Fruit fly (Drosophila melanogaster) whole organism, embryonic: ENCODE results near the gene vers.

ENCODE experiments used
- Antp ChIP-seq: fragments of 200-800 bp; sonication (Bioruptor generic); optimal IDR thresholded peaks from 3 replicates; lab custom pipeline; 2016; ENCODE audit warnings: missing biosample characterization, missing genetic modification characterization
- Atf6 ChIP-seq: fragments of 200-800 bp; sonication (Bioruptor generic); IDR thresholded peaks from 2 replicates; pipeline ENCODE4 v1.3.6; 2022; ENCODE audit warnings: missing biosample characterization, missing genetic modification characterization
- B-H2 ChIP-seq: fragments of 200-800 bp; sonication (Bioruptor generic); optimal IDR thresholded peaks from 2 replicates; lab custom pipeline; 2018; ENCODE audit warnings: missing biosample characterization, mild to moderate bottlenecking, missing genetic modification characterization
- CG11085 ChIP-seq: fragments of 200-800 bp; sonication (Bioruptor generic); IDR thresholded peaks from 2 replicates; pipeline ENCODE4 v1.3.6; 2022; ENCODE audit warnings: missing biosample characterization, missing genetic modification characterization
- CG12071 ChIP-seq: fragments of 200-800 bp; sonication (Bioruptor generic); optimal IDR thresholded peaks from 3 replicates; lab custom pipeline; 2018; ENCODE audit warnings: missing biosample characterization, mild to moderate bottlenecking, missing genetic modification characterization
- CG12299 ChIP-seq: fragments of 200-800 bp; sonication (Bioruptor generic); optimal IDR thresholded peaks from 2 replicates; lab custom pipeline; 2018; ENCODE audit warnings: missing biosample characterization, mild to moderate bottlenecking, missing genetic modification characterization
- CG13424 ChIP-seq: fragments of 200-800 bp; sonication (Bioruptor generic); optimal IDR thresholded peaks from 2 replicates; lab custom pipeline; 2019; ENCODE audit warnings: missing biosample characterization, mild to moderate bottlenecking, missing genetic modification characterization, moderate library complexity
- CG17361 ChIP-seq: fragments of 200-800 bp; sonication (Bioruptor generic); IDR thresholded peaks from 3 replicates; pipeline ENCODE4 v1.3.6; 2022; ENCODE audit warnings: missing biosample characterization, missing genetic modification characterization
- CG2875 ChIP-seq: fragments of 200-800 bp; sonication (Bioruptor generic); optimal IDR thresholded peaks from 2 replicates; lab custom pipeline; 2017; ENCODE audit warnings: missing biosample characterization, mild to moderate bottlenecking, missing genetic modification characterization, missing genetic modification reagents
- CG2889 ChIP-seq: fragments of 200-800 bp; sonication (Bioruptor generic); IDR thresholded peaks from 3 replicates; pipeline ENCODE4 v1.3.6; 2022; ENCODE audit warnings: missing biosample characterization, missing genetic modification characterization
- CG30403 ChIP-seq: fragments of 200-800 bp; sonication (Bioruptor generic); optimal IDR thresholded peaks from 3 replicates; lab custom pipeline; 2016; ENCODE audit warnings: missing biosample characterization, missing genetic modification characterization
- CG30431 ChIP-seq: fragments of 200-800 bp; sonication (Bioruptor generic); optimal IDR thresholded peaks from 2 replicates; lab custom pipeline; 2017; ENCODE audit warnings: missing biosample characterization, missing genetic modification characterization
- CG33557 ChIP-seq: fragments of 200-800 bp; sonication (Bioruptor generic); optimal IDR thresholded peaks from 2 replicates; lab custom pipeline; 2019; ENCODE audit warnings: missing biosample characterization, mild to moderate bottlenecking, missing genetic modification characterization, moderate library complexity
- CG3407 ChIP-seq: fragments of 200-800 bp; sonication (Bioruptor generic); optimal IDR thresholded peaks from 2 replicates; lab custom pipeline; 2018; ENCODE audit warnings: missing biosample characterization, mild to moderate bottlenecking, missing genetic modification characterization
- CG6683 ChIP-seq: fragments of 200-800 bp; sonication (Bioruptor generic); optimal IDR thresholded peaks from 2 replicates; lab custom pipeline; 2017; ENCODE audit warnings: missing biosample characterization, mild to moderate bottlenecking, missing genetic modification characterization, missing genetic modification reagents
- CG7556 ChIP-seq: fragments of 200-800 bp; sonication (Bioruptor generic); optimal IDR thresholded peaks from 2 replicates; lab custom pipeline; 2017; ENCODE audit warnings: missing biosample characterization, mild to moderate bottlenecking, missing genetic modification characterization
- CG8765 ChIP-seq: fragments of 200-800 bp; sonication (Bioruptor generic); IDR thresholded peaks from 2 replicates; pipeline ENCODE4 v1.3.6; 2022; ENCODE audit warnings: missing biosample characterization, missing genetic modification characterization
- CG9932 ChIP-seq: fragments of 200-800 bp; sonication (Bioruptor generic); IDR thresholded peaks from 2 replicates; pipeline ENCODE4 v1.3.6; 2022; ENCODE audit warnings: missing biosample characterization, missing genetic modification characterization
- E2f2 ChIP-seq: fragments of 200-800 bp; sonication (Bioruptor generic); IDR thresholded peaks from 2 replicates; pipeline ENCODE4 v1.3.6; 2022; ENCODE audit warnings: missing biosample characterization, missing genetic modification characterization
- GATAe ChIP-seq: fragments of 200-800 bp; sonication (Bioruptor generic); conservative IDR thresholded peaks from 2 replicates; pipeline ENCODE4 v1.3.6; 2022; ENCODE audit warnings: missing biosample characterization, missing genetic modification characterization
- Gsc ChIP-seq: fragments of 200-800 bp; sonication (Bioruptor generic); IDR thresholded peaks from 2 replicates; pipeline ENCODE4 v1.3.6; 2022; ENCODE audit warnings: missing biosample characterization, missing genetic modification characterization
- H2.0 ChIP-seq: fragments of 200-800 bp; sonication (Bioruptor generic); IDR thresholded peaks from 2 replicates; pipeline ENCODE4 v1.3.6; 2022; ENCODE audit warnings: missing biosample characterization, missing genetic modification characterization
- HHEX ChIP-seq: fragments of 200-800 bp; sonication (Bioruptor generic); optimal IDR thresholded peaks from 3 replicates; lab custom pipeline; 2017; ENCODE audit warnings: missing biosample characterization, mild to moderate bottlenecking, missing genetic modification characterization, missing genetic modification reagents
- Hand ChIP-seq: fragments of 200-800 bp; sonication (Bioruptor generic); optimal IDR thresholded peaks from 2 replicates; lab custom pipeline; 2017; ENCODE audit warnings: mild to moderate bottlenecking, missing biosample characterization, missing genetic modification reagents, missing genetic modification characterization
- HmgZ ChIP-seq: fragments of 200-800 bp; sonication (Bioruptor generic); optimal IDR thresholded peaks from 2 replicates; lab custom pipeline; 2018; ENCODE audit warnings: missing biosample characterization, mild to moderate bottlenecking, missing genetic modification characterization
- Hr78 ChIP-seq, 2 experiments: fragments of 200-800 bp in 1 of 2; fragments of >200 bp in 1 of 2; sonication (Bioruptor generic) in 1 of 2; optimal IDR thresholded peaks; 2 replicates each; lab custom pipeline; 2017 to 2019; ENCODE audit warnings: missing biosample characterization in 2 of 2, missing genetic modification characterization in 2 of 2, mild to moderate bottlenecking in 1 of 2, moderate library complexity in 1 of 2
- NC2α ChIP-seq: fragments of 200-800 bp; sonication (Bioruptor generic); optimal IDR thresholded peaks from 2 replicates; lab custom pipeline; 2016; ENCODE audit warnings: missing biosample characterization, missing genetic modification characterization
- Nf-YA ChIP-seq: fragments of 200-800 bp; sonication (Bioruptor generic); IDR thresholded peaks from 2 replicates; pipeline ENCODE4 v1.3.6; 2022; ENCODE audit warnings: missing biosample characterization, missing genetic modification characterization
- Nf-YB ChIP-seq: fragments of 200-800 bp; sonication (Bioruptor generic); optimal IDR thresholded peaks from 3 replicates; lab custom pipeline; 2019; ENCODE audit warnings: missing biosample characterization, mild to moderate bottlenecking, missing genetic modification characterization, moderate library complexity
- Sin3A ChIP-seq: fragments of >200 bp; optimal IDR thresholded peaks from 2 replicates; lab custom pipeline; 2018
- Sox102F ChIP-seq: fragments of 200-800 bp; sonication (Bioruptor generic); optimal IDR thresholded peaks from 2 replicates; lab custom pipeline; 2018; ENCODE audit warnings: missing biosample characterization, mild to moderate bottlenecking, missing genetic modification characterization, moderate library complexity
- bowl ChIP-seq: fragments of 200-800 bp; sonication (Bioruptor generic); IDR thresholded peaks from 2 replicates; pipeline ENCODE4 v1.3.6; 2022; ENCODE audit warnings: missing biosample characterization, missing genetic modification characterization
- br ChIP-seq: fragments of >200 bp; optimal IDR thresholded peaks from 2 replicates; lab custom pipeline; 2017
- btn ChIP-seq: fragments of 200-800 bp; sonication (Bioruptor generic); optimal IDR thresholded peaks from 2 replicates; lab custom pipeline; 2016; ENCODE audit warnings: missing biosample characterization, missing genetic modification characterization
- caup ChIP-seq: fragments of 200-800 bp; sonication (Bioruptor generic); optimal IDR thresholded peaks from 3 replicates; lab custom pipeline; 2017; ENCODE audit warnings: missing biosample characterization, mild to moderate bottlenecking, missing genetic modification characterization, moderate library complexity; ENCODE audit not compliant: severe bottlenecking
- crp ChIP-seq, 2 experiments: fragments of 200-800 bp; sonication (Bioruptor generic); optimal IDR thresholded peaks; 2 replicates in 1 of 2; 3 replicates in 1 of 2; lab custom pipeline; 2017; ENCODE audit warnings: missing biosample characterization in 2 of 2, missing genetic modification characterization in 2 of 2, mild to moderate bottlenecking in 1 of 2, moderate library complexity in 1 of 2
- ems ChIP-seq: fragments of 200-800 bp; sonication (Bioruptor generic); optimal IDR thresholded peaks from 3 replicates; lab custom pipeline; 2016; ENCODE audit warnings: missing biosample characterization, missing genetic modification characterization
- nerfin-2 ChIP-seq: fragments of 200-800 bp; sonication (Bioruptor generic); IDR thresholded peaks from 2 replicates; pipeline ENCODE4 v1.3.6; 2022; ENCODE audit warnings: missing biosample characterization, missing genetic modification characterization; ENCODE audit not compliant: partially characterized antibody
- nmo ChIP-seq: fragments of 200-800 bp; sonication (Bioruptor generic); optimal IDR thresholded peaks from 2 replicates; lab custom pipeline; 2018; ENCODE audit warnings: missing biosample characterization, mild to moderate bottlenecking, missing genetic modification characterization, moderate library complexity
- oc ChIP-seq: fragments of 200-800 bp; sonication (Bioruptor generic); optimal IDR thresholded peaks from 2 replicates; lab custom pipeline; 2018; ENCODE audit warnings: missing biosample characterization, mild to moderate bottlenecking, missing genetic modification characterization, moderate library complexity
- pb ChIP-seq: fragments of 200-800 bp; sonication (Bioruptor generic); optimal IDR thresholded peaks from 3 replicates; lab custom pipeline; 2016; ENCODE audit warnings: missing biosample characterization, missing genetic modification characterization
- peb ChIP-seq: fragments of 200-800 bp; sonication (Bioruptor generic); IDR thresholded peaks from 2 replicates; pipeline ENCODE4 v1.3.6; 2022; ENCODE audit warnings: missing biosample characterization, missing genetic modification characterization
- pfk ChIP-seq: fragments of 200-800 bp; sonication (Bioruptor generic); optimal IDR thresholded peaks from 2 replicates; lab custom pipeline; 2018; ENCODE audit warnings: missing biosample characterization, mild to moderate bottlenecking, missing genetic modification characterization, moderate library complexity
- pita ChIP-seq: fragments of 200-800 bp; sonication (Bioruptor generic); optimal IDR thresholded peaks from 2 replicates; lab custom pipeline; 2017; ENCODE audit warnings: missing biosample characterization, mild to moderate bottlenecking, missing genetic modification characterization
- ro ChIP-seq: fragments of 200-800 bp; sonication (Bioruptor generic); IDR thresholded peaks from 2 replicates; pipeline ENCODE4 v1.3.6; 2022; ENCODE audit warnings: missing biosample characterization, missing genetic modification characterization
- sens ChIP-seq: fragments of 200-800 bp; sonication (Bioruptor generic); peaks from one replicate; lab custom pipeline; 2016; ENCODE audit warnings: missing biosample characterization, missing genetic modification characterization
- sim ChIP-seq: fragments of 200-800 bp; sonication (Bioruptor generic); IDR thresholded peaks from 2 replicates; pipeline ENCODE4 v1.3.6; 2022; ENCODE audit warnings: missing biosample characterization, missing genetic modification characterization
- tio ChIP-seq: fragments of 200-800 bp; sonication (Bioruptor generic); optimal IDR thresholded peaks from 2 replicates; lab custom pipeline; 2017; ENCODE audit warnings: missing biosample characterization, missing genetic modification characterization, inconsistent platforms
- twi ChIP-seq: fragments of 200-800 bp; optimal IDR thresholded peaks from 2 replicates; lab custom pipeline; 2019; ENCODE audit warnings: missing biosample characterization, mild to moderate bottlenecking, missing genetic modification characterization, moderate library complexity
- unpg ChIP-seq: fragments of 200-800 bp; sonication (Bioruptor generic); optimal IDR thresholded peaks from 3 replicates; lab custom pipeline; 2018; ENCODE audit warnings: missing biosample characterization, mild to moderate bottlenecking, missing genetic modification characterization, moderate library complexity
- zf30C ChIP-seq: fragments of 200-800 bp; sonication (Bioruptor generic); optimal IDR thresholded peaks from 3 replicates; lab custom pipeline; 2018; ENCODE audit warnings: missing biosample characterization, mild to moderate bottlenecking, missing genetic modification characterization

vers gene

dm6 chr3L:12131918-12132317 is 16.0 kb downstream of the vers start, which contains the start of gene DEF8 (continued):
- TF ChIP-seq CG17361 (GFP tag; lab: Robert Waterston, UW) (peak; percentile 96), CG6683 (GFP tag; lab: Kevin White, UChicago) (peak; percentile 71), CG7556 (GFP tag; lab: Kevin White, UChicago) (peak; percentile 80), btn (GFP tag; lab: Kevin White, UChicago) (no peak), sens (peak; percentile 85), E2f2 (GFP tag; lab: Robert Waterston, UW) (peak; percentile 71), nmo (peak; percentile 92), Antp (GFP tag; lab: Kevin White, UChicago) (peak; percentile 52), CG30403 (GFP tag; lab: Kevin White, UChicago) (peak; percentile 77), br (no peak), pb (GFP tag; lab: Kevin White, UChicago) (no peak), CG2875 (GFP tag; lab: Kevin White, UChicago) (peak; percentile 56), bowl (GFP tag; lab: Robert Waterston, UW) (peak; percentile 59; the same call in 1 of the 2 replicates), CG13424 (tag; lab: Kevin White, UChicago) (peak; percentile 87), Gsc (GFP tag; lab: Robert Waterston, UW) (no peak), CG8765 (GFP tag; lab: Robert Waterston, UW) (peak; percentile 26; the same call in 1 of the 2 replicates), CG12299 (tag; lab: Kevin White, UChicago) (peak; percentile 78), CG11085 (GFP tag; lab: Robert Waterston, UW) (peak; percentile 67), pita (no peak), crp (GFP tag; optimal IDR thresholded peaks at IDR 0.05; lab: Kevin White, UChicago) (peak in 1 of 2 experiments; percentile 40), Hand (GFP tag; lab: Kevin White, UChicago) (peak; percentile 55), CG30431 (GFP tag; lab: Kevin White, UChicago) (peak; percentile 51), ems (GFP tag; lab: Kevin White, UChicago) (no peak), Nf-YB (GFP tag; lab: Kevin White, UChicago) (peak; percentile 74), oc (tag; lab: Kevin White, UChicago) (peak; percentile 91), H2.0 (GFP tag; lab: Robert Waterston, UW) (peak; percentile 86), pfk (GFP tag; lab: Kevin White, UChicago) (no peak), peb (peak; percentile 41; the same call in 1 of the 2 replicates), CG12071 (GFP tag; lab: Kevin White, UChicago) (no peak), unpg (GFP tag; lab: Kevin White, UChicago) (peak; percentile 88), Hr78 (GFP tag; optimal IDR thresholded peaks at IDR 0.05; lab: Kevin White, UChicago) (no peak), CG2889 (peak; percentile 68; the same call in 1 of the 3 replicates), HmgZ (peak; percentile 81), CG3407 (peak; percentile 38), B-H2 (no peak), CG33557 (GFP tag; lab: Kevin White, UChicago) (peak; percentile 78), zf30C (GFP tag; lab: Kevin White, UChicago) (peak; percentile 97), caup (GFP tag; lab: Kevin White, UChicago) (peak; percentile 57), HHEX (peak; percentile 79), GATAe (GFP tag; lab: Robert Waterston, UW) (no peak), NC2α (peak; percentile 17), Sin3A (lab: Kevin White, UChicago) (peak; percentile 60), tio (GFP tag; lab: Kevin White, UChicago) (peak; percentile 65), nerfin-2 (no peak), Nf-YA (peak; percentile 83), ro (peak; percentile 65), Atf6 (GFP tag; lab: Robert Waterston, UW) (peak; percentile 86), twi (peak; percentile 81), CG9932 (GFP tag; lab: Robert Waterston, UW) (peak; percentile 71; the same call in 1 of the 2 replicates), Sox102F (GFP tag; lab: Kevin White, UChicago) (peak; percentile 93), sim (GFP tag; lab: Robert Waterston, UW) (peak; percentile 77; the same call in 1 of the 2 replicates)
